Worm (Caenorhabditis elegans) whole organism, L3 larva: ENCODE results near the gene Y54G2A.38.

Experiments
- R02D3.7 ChIP-seq: fragments of 150-350 bp; optimal IDR thresholded peaks from 2 replicates; lab custom pipeline; 2014; ENCODE audit warnings: missing biosample characterization, missing genetic modification characterization
- ZK546.5 ChIP-seq: sonication (generic microtip); optimal IDR thresholded peaks from 2 replicates; lab custom pipeline; 2017; ENCODE audit warnings: missing biosample characterization, missing genetic modification characterization
- elt-2 ChIP-seq: sonication (generic microtip); optimal IDR thresholded peaks from 2 replicates; lab custom pipeline; 2016; ENCODE audit warnings: missing genetic modification reagents, mild to moderate bottlenecking, missing genetic modification characterization, missing compliant biosample characterization
- jun-1 ChIP-seq: fragments of 150-350 bp; optimal IDR thresholded peaks from 2 replicates; lab custom pipeline; 2014; ENCODE audit warnings: missing biosample characterization, missing genetic modification reagents, missing genetic modification characterization
- nhr-11 ChIP-seq: fragments of 150-350 bp; optimal IDR thresholded peaks from 2 replicates; lab custom pipeline; 2014; ENCODE audit warnings: missing biosample characterization, missing genetic modification characterization
- nhr-28 ChIP-seq: fragments of 150-350 bp; optimal IDR thresholded peaks from 2 replicates; lab custom pipeline; 2014; ENCODE audit warnings: missing biosample characterization, missing genetic modification characterization
- pha-4 ChIP-seq: fragments of 150-350 bp; optimal IDR thresholded peaks from 2 replicates; lab custom pipeline; 2014; ENCODE audit warnings: missing biosample characterization, missing genetic modification reagents, missing genetic modification characterization
- ztf-4 ChIP-seq: fragments of 150-350 bp; optimal IDR thresholded peaks from 2 replicates; lab custom pipeline; 2014; ENCODE audit warnings: missing biosample characterization, missing genetic modification characterization

DNA sequence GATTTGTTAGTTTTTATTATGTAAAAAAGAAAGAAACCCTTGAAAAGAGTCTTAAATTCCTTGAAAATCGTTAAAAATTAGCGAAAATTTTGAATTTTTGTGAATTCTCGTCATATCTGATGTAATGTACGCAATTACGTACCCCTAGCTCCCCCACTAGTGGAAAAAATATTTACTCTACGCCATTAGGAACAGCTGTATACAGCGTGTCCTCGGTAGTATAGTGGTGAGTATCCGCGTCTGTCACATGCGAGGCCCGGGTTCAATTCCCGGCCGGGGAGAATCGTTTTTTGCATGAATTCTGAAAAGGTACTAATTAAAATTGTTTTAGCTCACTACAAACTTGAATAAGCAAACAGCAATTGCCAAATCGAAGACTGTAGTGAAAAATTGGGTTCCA, 40.6 kb downstream of the Y54G2A.38 start:
- TF ChIP-seq ZK546.5 (tag; lab: Kevin White, UChicago) (no peak), R02D3.7 (tag; lab: Kevin White, UChicago) (no peak), nhr-28 (tag; lab: Kevin White, UChicago) (no peak), elt-2 (tag; lab: Kevin White, UChicago) (no peak), ztf-4 (tag; lab: Kevin White, UChicago) (no peak), jun-1 (tag; lab: Kevin White, UChicago) (no peak), pha-4 (no peak), nhr-11 (tag; lab: Kevin White, UChicago) (no peak)
